Fruit fly (Drosophila melanogaster) whole organism, wandering third instar larva: Measurements from ENCODE around the gene CG32988.

Experiments used
- Abd-B ChIP-seq: fragments of >200 bp; optimal IDR thresholded peaks from 2 replicates; lab custom pipeline; 2017; ENCODE audit warnings: missing biosample characterization, missing genetic modification characterization
- CG9705 ChIP-seq: fragments of 200-800 bp; sonication (Bioruptor generic); optimal IDR thresholded peaks from 2 replicates; lab custom pipeline; 2018; ENCODE audit warnings: missing biosample characterization, mild to moderate bottlenecking, missing genetic modification characterization
- CrebA ChIP-seq: fragments of 200-800 bp; sonication (Bioruptor generic); optimal IDR thresholded peaks from 2 replicates; lab custom pipeline; 2016; ENCODE audit warnings: missing biosample characterization, mild to moderate bottlenecking, missing genetic modification characterization, borderline replicate concordance
- Dfd ChIP-seq: fragments of >200 bp; optimal IDR thresholded peaks from 2 replicates; lab custom pipeline; 2017; ENCODE audit warnings: missing biosample characterization, missing genetic modification characterization
- Dif ChIP-seq: fragments of 200-275, 200-300 bp; sonication (Bioruptor generic); optimal IDR thresholded peaks from 2 replicates; lab custom pipeline; 2018; ENCODE audit warnings: missing biosample characterization, missing genetic modification characterization; ENCODE audit not compliant: partially characterized antibody
- GATAd ChIP-seq: sonication (Bioruptor generic); optimal IDR thresholded peaks from 2 replicates; lab custom pipeline; 2016; ENCODE audit warnings: missing biosample characterization, missing genetic modification characterization
- Hr78 ChIP-seq: fragments of >200 bp; optimal IDR thresholded peaks from 2 replicates; lab custom pipeline; 2017; ENCODE audit warnings: missing biosample characterization, missing genetic modification characterization
- Hr83 ChIP-seq: fragments of 200-300 bp; sonication (Bioruptor generic); optimal IDR thresholded peaks from 2 replicates; lab custom pipeline; 2016; ENCODE audit warnings: missing biosample characterization, mild to moderate bottlenecking, missing genetic modification characterization, moderate library complexity; ENCODE audit not compliant: poor library complexity, severe bottlenecking
- Jra ChIP-seq: sonication (Bioruptor generic); optimal IDR thresholded peaks from 2 replicates; lab custom pipeline; 2016; ENCODE audit warnings: missing biosample characterization, missing genetic modification characterization
- Myc ChIP-seq: fragments of >200 bp; optimal IDR thresholded peaks from 2 replicates; lab custom pipeline; 2017
- N ChIP-seq: fragments of >200 bp; optimal IDR thresholded peaks from 2 replicates; lab custom pipeline; 2018; ENCODE audit warnings: missing biosample characterization, missing external identifiers, missing genetic modification characterization
- Rel ChIP-seq, 2 experiments: fragments of 200-800 bp; sonication (Bioruptor generic) in 1 of 2; optimal IDR thresholded peaks; 2 replicates in 1 of 2; 3 replicates in 1 of 2; lab custom pipeline; 2016 to 2019; ENCODE audit warnings: mild to moderate bottlenecking in 2 of 2, missing biosample characterization in 2 of 2, missing genetic modification characterization in 2 of 2, moderate library complexity in 1 of 2
- Sp1 ChIP-seq: fragments of 200-800 bp; sonication (Bioruptor generic); optimal IDR thresholded peaks from 3 replicates; lab custom pipeline; 2019; ENCODE audit warnings: missing biosample characterization, mild to moderate bottlenecking, missing genetic modification characterization, moderate library complexity
- Vsx2 ChIP-seq: fragments of 200-300, 225-300 bp; sonication (Bioruptor generic); optimal IDR thresholded peaks from 2 replicates; lab custom pipeline; 2018; ENCODE audit warnings: missing biosample characterization, missing genetic modification characterization; ENCODE audit not compliant: partially characterized antibody
- br ChIP-seq: fragments of 200-800 bp; sonication (Bioruptor generic); optimal IDR thresholded peaks from 2 replicates; lab custom pipeline; 2016; ENCODE audit warnings: missing biosample characterization, missing genetic modification characterization
- brk ChIP-seq: fragments of 200-800 bp; sonication (Bioruptor generic); optimal IDR thresholded peaks from 2 replicates; lab custom pipeline; 2016; ENCODE audit warnings: missing biosample characterization, mild to moderate bottlenecking, missing genetic modification characterization
- dl ChIP-seq, 2 experiments: fragments of 175-275, 200-275 bp in 1 of 2; fragments of 200-275 bp in 1 of 2; sonication (Bioruptor generic); optimal IDR thresholded peaks; lab custom pipeline; 2018; ENCODE audit warnings: mild to moderate bottlenecking in 2 of 2, missing biosample characterization in 2 of 2, missing genetic modification characterization in 2 of 2, moderate library complexity in 2 of 2; ENCODE audit not compliant: partially characterized antibody in 2 of 2, insufficient read depth in 1 of 2
- dmrt93B ChIP-seq: fragments of 200-800 bp; sonication (Bioruptor generic); optimal IDR thresholded peaks from 2 replicates; lab custom pipeline; 2018; ENCODE audit warnings: missing biosample characterization, mild to moderate bottlenecking, missing genetic modification characterization
- dsf ChIP-seq: sonication (Bioruptor generic); optimal IDR thresholded peaks from 2 replicates; lab custom pipeline; 2016; ENCODE audit warnings: missing biosample characterization, missing genetic modification characterization, borderline replicate concordance
- ey ChIP-seq: fragments of 200-800 bp; sonication (Bioruptor generic); optimal IDR thresholded peaks from 2 replicates; lab custom pipeline; 2016; ENCODE audit warnings: missing biosample characterization, missing genetic modification characterization
- foxo ChIP-seq, 2 experiments: fragments of 200-800 bp; sonication (Bioruptor generic); optimal IDR thresholded peaks; 2 replicates in 1 of 2; 3 replicates in 1 of 2; lab custom pipeline; 2016 to 2017; ENCODE audit warnings: missing biosample characterization in 2 of 2, missing genetic modification characterization in 2 of 2
- fru ChIP-seq: fragments of 200-800 bp; sonication (Bioruptor generic); optimal IDR thresholded peaks from 3 replicates; lab custom pipeline; 2016; ENCODE audit warnings: missing biosample characterization, mild to moderate bottlenecking, missing genetic modification characterization
- h ChIP-seq: fragments of 200-800 bp; sonication (Bioruptor generic); optimal IDR thresholded peaks from 3 replicates; lab custom pipeline; 2016; ENCODE audit warnings: missing biosample characterization, mild to moderate bottlenecking, missing genetic modification characterization
- lola ChIP-seq: fragments of >200 bp; optimal IDR thresholded peaks from 2 replicates; lab custom pipeline; 2017; ENCODE audit warnings: missing biosample characterization, missing genetic modification characterization
- psq ChIP-seq: fragments of 200-800 bp; sonication (Bioruptor generic); optimal IDR thresholded peaks from 3 replicates; lab custom pipeline; 2017; ENCODE audit warnings: missing biosample characterization, mild to moderate bottlenecking, missing genetic modification characterization, moderate library complexity
- rgr ChIP-seq: fragments of 200-800 bp; sonication (Bioruptor generic); optimal IDR thresholded peaks from 3 replicates; lab custom pipeline; 2016; ENCODE audit warnings: missing biosample characterization, mild to moderate bottlenecking, missing genetic modification characterization
- sage ChIP-seq: fragments of 200-800 bp; sonication (Bioruptor generic); optimal IDR thresholded peaks from 2 replicates; lab custom pipeline; 2016; ENCODE audit warnings: missing biosample characterization, mild to moderate bottlenecking, missing genetic modification characterization
- sv ChIP-seq: fragments of 200-800 bp; sonication (Bioruptor generic); optimal IDR thresholded peaks from 3 replicates; lab custom pipeline; 2016; ENCODE audit warnings: missing biosample characterization, missing genetic modification characterization
- tai ChIP-seq: sonication (Bioruptor generic); optimal IDR thresholded peaks from 2 replicates; lab custom pipeline; 2016; ENCODE audit warnings: missing biosample characterization, missing genetic modification characterization
- woc ChIP-seq: sonication (Bioruptor generic); optimal IDR thresholded peaks from 2 replicates; lab custom pipeline; 2016; ENCODE audit warnings: missing biosample characterization, mild to moderate bottlenecking, missing genetic modification characterization

CG32988 gene

dm6 chr2L:8864564-8864963 lies at the start of gene CG32988:
Gene CG32988 (plus strand): TSS chr2L:8864864.
- TF ChIP-seq CrebA (GFP tag; lab: Kevin White, UChicago) (no peak), brk (GFP tag; lab: Kevin White, UChicago) (no peak), Rel (GFP tag; optimal IDR thresholded peaks at IDR 0.05; lab: Kevin White, UChicago) (no peak), Rel (tag; optimal IDR thresholded peaks at IDR 0.05; lab: Kevin White, UChicago) (no peak), dsf (no peak), dl (GFP tag; optimal IDR thresholded peaks at IDR 0.05; lab: Kevin White, UChicago; ENCODE audit: insufficient read depth in 1 of 2, partially characterized antibody in 2 of 2) (no peak), sv (no peak), br (no peak), GATAd (no peak)

- no peak for TF ChIP-seq Hr78 (GFP tag; lab: Kevin White, UChicago)
These were observed 47.3 kb upstream of the CG32988 start for dm6 chr2L:8817343-8817742.

- TF ChIP-seq CrebA (GFP tag; lab: Kevin White, UChicago) (no peak), ey (no peak), Vsx2 (GFP tag; lab: Kevin White, UChicago) (no peak), h (GFP tag; lab: Kevin White, UChicago) (no peak), foxo (GFP tag; optimal IDR thresholded peaks at IDR 0.05; lab: Kevin White, UChicago) (no peak), brk (GFP tag; lab: Kevin White, UChicago) (no peak), GATAd (no peak)
These were observed 44.1 kb upstream of the CG32988 start for dm6 chr2L:8820539-8820938.

- TF ChIP-seq Jra (GFP tag; lab: Kevin White, UChicago) (no peak), Abd-B (GFP tag; lab: Kevin White, UChicago) (no peak), N (GFP tag; lab: Kevin White, UChicago) (peak; percentile 86), Vsx2 (GFP tag; lab: Kevin White, UChicago) (peak; percentile 84), sage (GFP tag; lab: Kevin White, UChicago) (no peak), Hr83 (GFP tag; lab: Kevin White, UChicago) (peak; percentile 21), fru (peak; percentile 7), Sp1 (GFP tag; lab: Kevin White, UChicago) (peak; percentile 12), tai (GFP tag; lab: Kevin White, UChicago) (no peak), Myc (no peak), rgr (GFP tag; lab: Kevin White, UChicago) (peak; percentile 21), psq (GFP tag; lab: Kevin White, UChicago) (peak; percentile 2), Dfd (GFP tag; lab: Kevin White, UChicago) (no peak), h (GFP tag; lab: Kevin White, UChicago) (peak; percentile 17), woc (GFP tag; lab: Kevin White, UChicago) (no peak), Dif (GFP tag; lab: Kevin White, UChicago) (peak; percentile 26), CG9705 (GFP tag; lab: Kevin White, UChicago) (no peak), lola (GFP tag; lab: Kevin White, UChicago) (no peak), sv (no peak)
- TF ChIP-seq, all 38 proteins: peak for 9
These were observed 39.3 kb upstream of the CG32988 start, which contains the start of gene SoxN for dm6 chr2L:8825222-8825869. Gene SoxN (plus strand): TSS chr2L:8825645.

dm6 chr2L:8828387-8828786 lies 36.3 kb upstream of the CG32988 start:
- TF ChIP-seq dmrt93B (GFP tag; lab: Kevin White, UChicago) (no peak), Jra (GFP tag; lab: Kevin White, UChicago) (no peak), dsf (no peak)
- TF ChIP-seq, all 38 proteins: peak for 0
